Fruit fly (Drosophila melanogaster): ENCODE results near the gene Nmdmc.
A peak's percentile ranks its signal among the peaks of the same experiment; 100 is the strongest.

Gene Nmdmc

dm6 chr3R:9069874-9070273, 19.5 kb upstream of the Nmdmc start:
- no peak for TF ChIP-seq foxo (GFP tag; optimal IDR thresholded peaks at IDR 0.05)
- no peak for TF ChIP-seq Dif (GFP tag; optimal IDR thresholded peaks at IDR 0.05; ENCODE audit: partially characterized antibody)
- TF ChIP-seq Rel (GFP tag; optimal IDR thresholded peaks at IDR 0.05), result no peak
- TF ChIP-seq Rel (tag; optimal IDR thresholded peaks at IDR 0.05), result no peak
- no peak for TF ChIP-seq brk (GFP tag; optimal IDR thresholded peaks at IDR 0.05)
- TF ChIP-seq Myc (optimal IDR thresholded peaks at IDR 0.05), result no peak
- no peak for TF ChIP-seq psq (GFP tag; optimal IDR thresholded peaks at IDR 0.05)
- TF ChIP-seq woc (GFP tag; optimal IDR thresholded peaks at IDR 0.05), result no peak
- no peak for TF ChIP-seq pan (optimal IDR thresholded peaks at IDR 0.05)
- TF ChIP-seq OdsH (GFP tag; optimal IDR thresholded peaks at IDR 0.05), result no peak
- TF ChIP-seq dmrt93B (GFP tag; optimal IDR thresholded peaks at IDR 0.05), result no peak
- no peak for TF ChIP-seq sage (GFP tag; optimal IDR thresholded peaks at IDR 0.05)
- TF ChIP-seq Dfd (GFP tag; optimal IDR thresholded peaks at IDR 0.05), result no peak
- no peak for TF ChIP-seq Hr78 (GFP tag; optimal IDR thresholded peaks at IDR 0.05)

dm6 chr3R:9068418-9068817, 18.1 kb upstream of the Nmdmc start:
- TF ChIP-seq Hr83 (GFP tag; optimal IDR thresholded peaks at IDR 0.05; ENCODE audit: poor library complexity, severe bottlenecking) (no peak), h (GFP tag; optimal IDR thresholded peaks at IDR 0.05) (no peak), fru (GFP tag; optimal IDR thresholded peaks at IDR 0.05) (no peak), Mio (GFP tag; optimal IDR thresholded peaks at IDR 0.05) (no peak), Jra (GFP tag; optimal IDR thresholded peaks at IDR 0.05) (no peak), psq (GFP tag; optimal IDR thresholded peaks at IDR 0.05) (no peak), Hnf4 (GFP tag; optimal IDR thresholded peaks at IDR 0.05) (no peak), lola (GFP tag; optimal IDR thresholded peaks at IDR 0.05) (no peak), tai (GFP tag; optimal IDR thresholded peaks at IDR 0.05) (no peak), pan (optimal IDR thresholded peaks at IDR 0.05) (no peak), Dif (GFP tag; optimal IDR thresholded peaks at IDR 0.05; ENCODE audit: partially characterized antibody) (no peak), rgr (GFP tag; optimal IDR thresholded peaks at IDR 0.05) (no peak), br (GFP tag; optimal IDR thresholded peaks at IDR 0.05) (no peak), sage (GFP tag; optimal IDR thresholded peaks at IDR 0.05) (no peak), ey (GFP tag; optimal IDR thresholded peaks at IDR 0.05) (no peak), Abd-B (GFP tag; optimal IDR thresholded peaks at IDR 0.05) (no peak), woc (GFP tag; optimal IDR thresholded peaks at IDR 0.05) (no peak), Dfd (GFP tag; optimal IDR thresholded peaks at IDR 0.05) (no peak)

dm6 chr3R:9064874-9065273, 14.5 kb upstream of the Nmdmc start, which contains the start of the genes beag and Ada:
beag (minus strand) TSS chr3R:9065078.
Ada (plus strand) TSS chr3R:9065183.
- TF ChIP-seq woc (GFP tag; optimal IDR thresholded peaks at IDR 0.05) (no peak), HLH106 (tag; optimal IDR thresholded peaks at IDR 0.05) (peak; percentile 31), Myc (optimal IDR thresholded peaks at IDR 0.05) (peak; percentile 89), CG9705 (GFP tag; optimal IDR thresholded peaks at IDR 0.05) (peak; percentile 29), sv (GFP tag; optimal IDR thresholded peaks at IDR 0.05) (peak; percentile 8), brk (GFP tag; optimal IDR thresholded peaks at IDR 0.05) (no peak), Sp1 (GFP tag; optimal IDR thresholded peaks at IDR 0.05) (peak; percentile 15), foxo (GFP tag; optimal IDR thresholded peaks at IDR 0.05) (peak in 1 of 2 experiments; percentile 42)

dm6 chr3R:9062756-9063155, 12.4 kb upstream of the Nmdmc start:
- TF ChIP-seq foxo (GFP tag; optimal IDR thresholded peaks at IDR 0.05), result peak in 1 of 2 experiments; percentile 31
- no peak for TF ChIP-seq dsf (GFP tag; optimal IDR thresholded peaks at IDR 0.05; ENCODE audit: borderline replicate concordance)
- TF ChIP-seq Myc (optimal IDR thresholded peaks at IDR 0.05), result no peak
- peak; percentile 25 for TF ChIP-seq rgr (GFP tag; optimal IDR thresholded peaks at IDR 0.05)
- TF ChIP-seq ey (GFP tag; optimal IDR thresholded peaks at IDR 0.05), result peak; percentile 14

dm6 chr3R:9057398-9058058, 7.2 kb upstream of the Nmdmc start:
- TF ChIP-seq Mio (GFP tag; optimal IDR thresholded peaks at IDR 0.05) (no peak), psq (GFP tag; optimal IDR thresholded peaks at IDR 0.05) (peak; percentile 92), Hnf4 (GFP tag; optimal IDR thresholded peaks at IDR 0.05) (peak; percentile 91), Rel (GFP tag; optimal IDR thresholded peaks at IDR 0.05) (no peak), Rel (tag; optimal IDR thresholded peaks at IDR 0.05) (no peak), ey (GFP tag; optimal IDR thresholded peaks at IDR 0.05) (peak; percentile 79), dmrt93B (GFP tag; optimal IDR thresholded peaks at IDR 0.05) (peak; percentile 81), foxo (GFP tag; optimal IDR thresholded peaks at IDR 0.05) (peak in 1 of 2 experiments; percentile 94), woc (GFP tag; optimal IDR thresholded peaks at IDR 0.05) (peak; percentile 73), N (GFP tag; optimal IDR thresholded peaks at IDR 0.05) (no peak), CG9705 (GFP tag; optimal IDR thresholded peaks at IDR 0.05) (peak; percentile 72), Dif (GFP tag; optimal IDR thresholded peaks at IDR 0.05; ENCODE audit: partially characterized antibody) (peak; percentile 93), usp (GFP tag; optimal IDR thresholded peaks at IDR 0.05) (no peak), Myc (optimal IDR thresholded peaks at IDR 0.05) (no peak), HLH106 (tag; optimal IDR thresholded peaks at IDR 0.05) (peak; percentile 96), fru (GFP tag; optimal IDR thresholded peaks at IDR 0.05) (peak; percentile 91), sage (GFP tag; optimal IDR thresholded peaks at IDR 0.05) (peak; percentile 77), dl (GFP tag; optimal IDR thresholded peaks at IDR 0.05; ENCODE audit: insufficient read depth in 1 of 2, partially characterized antibody in 2 of 2) (peak; percentile 83 to 90), Abd-B (GFP tag; optimal IDR thresholded peaks at IDR 0.05) (no peak), Dfd (GFP tag; optimal IDR thresholded peaks at IDR 0.05) (no peak), jim (GFP tag; optimal IDR thresholded peaks at IDR 0.05) (no peak), OdsH (GFP tag; optimal IDR thresholded peaks at IDR 0.05) (peak; percentile 96), h (GFP tag; optimal IDR thresholded peaks at IDR 0.05) (peak; percentile 90), dsf (GFP tag; optimal IDR thresholded peaks at IDR 0.05; ENCODE audit: borderline replicate concordance) (peak; percentile 81), GATAd (GFP tag; optimal IDR thresholded peaks at IDR 0.05) (no peak), lola (GFP tag; optimal IDR thresholded peaks at IDR 0.05) (no peak), Hr78 (GFP tag; optimal IDR thresholded peaks at IDR 0.05) (no peak), br (GFP tag; optimal IDR thresholded peaks at IDR 0.05) (peak; percentile 84), tai (GFP tag; optimal IDR thresholded peaks at IDR 0.05) (no peak), brk (GFP tag; optimal IDR thresholded peaks at IDR 0.05) (no peak), rgr (GFP tag; optimal IDR thresholded peaks at IDR 0.05) (peak; percentile 95), Jra (GFP tag; optimal IDR thresholded peaks at IDR 0.05) (peak; percentile 84)

Data from whole organism, wandering third instar larva.